Fruit fly (Drosophila melanogaster): ENCODE results near the gene CG31869.

- TF ChIP-seq CG17806 (tag; optimal IDR thresholded peaks at IDR 0.05), result peak; percentile 7
- TF ChIP-seq Ets98B (GFP tag; IDR thresholded peaks at IDR 0.05), result peak; percentile 43; the same call in 1 of the 2 replicates
- TF ChIP-seq CG9948 (tag; optimal IDR thresholded peaks at IDR 0.05), result peak; percentile 7
- TF ChIP-seq CG10348 (GFP tag; IDR thresholded peaks at IDR 0.05), result no peak
- no peak for TF ChIP-seq CG8301 (tag; optimal IDR thresholded peaks at IDR 0.05)
- TF ChIP-seq CG32121 (GFP tag; IDR thresholded peaks at IDR 0.05), result peak; percentile 52
- TF ChIP-seq CG4496 (GFP tag; IDR thresholded peaks at IDR 0.05), result peak; percentile 63; the same call in 2 of the 3 replicates
- TF ChIP-seq EcR (GFP tag; optimal IDR thresholded peaks at IDR 0.05), result no peak
- TF ChIP-seq D1 (tag; optimal IDR thresholded peaks at IDR 0.05), result no peak
- peak; percentile 63; the same call in 1 of the 3 replicates for TF ChIP-seq fd96Ca (GFP tag; IDR thresholded peaks at IDR 0.05)
- TF ChIP-seq CG8159 (tag; optimal IDR thresholded peaks at IDR 0.05), result peak; percentile 6
- TF ChIP-seq Pif1B (GFP tag; optimal IDR thresholded peaks at IDR 0.05), result peak; percentile 19
- TF ChIP-seq CG13204 (GFP tag; optimal IDR thresholded peaks at IDR 0.05), result peak; percentile 78
- TF ChIP-seq rn (GFP tag; IDR thresholded peaks at IDR 0.05), result 0 out of 2 replicates have a peak, but pooled peaks have one; percentile 14
Measured at dm6 chr2L:10800877-10801719, at the start of gene CG31869.
